Worm (Caenorhabditis elegans): ENCODE measurements around the gene F59F5.5.

ce11 chrX:10593234-10593633 lies 47.4 kb downstream of the F59F5.5 start, which contains the start of gene sdn-1:
- no peak for TF ChIP-seq dao-5 (tag; optimal IDR thresholded peaks at IDR 0.05)
- TF ChIP-seq him-1 (tag; optimal IDR thresholded peaks at IDR 0.05), result no peak
- no peak for TF ChIP-seq W03F9.2 (tag; optimal IDR thresholded peaks at IDR 0.05)

All from whole organism, L4/young adult.